Worm (Caenorhabditis elegans) whole organism, midembryonic: ENCODE results near the gene gst-21.

Experiments
- flt-1 ChIP-seq: fragments of 200-800 bp; sonication (Bioruptor generic); IDR thresholded peaks from 2 replicates; pipeline ENCODE4 v1.3.6; 2022; ENCODE audit warnings: missing genetic modification characterization, missing compliant biosample characterization
- klf-2 ChIP-seq: fragments of 200-800 bp; sonication (Bioruptor generic); conservative IDR thresholded peaks from 2 replicates; pipeline ENCODE4 v1.3.6; 2022; ENCODE audit warnings: missing genetic modification reagents, missing genetic modification characterization, missing compliant biosample characterization
- ref-1 ChIP-seq: fragments of 200-800 bp; sonication (Bioruptor generic); conservative IDR thresholded peaks from 2 replicates; pipeline ENCODE4 v1.3.6; 2022; ENCODE audit warnings: missing genetic modification reagents, missing genetic modification characterization, missing compliant biosample characterization

DNA sequence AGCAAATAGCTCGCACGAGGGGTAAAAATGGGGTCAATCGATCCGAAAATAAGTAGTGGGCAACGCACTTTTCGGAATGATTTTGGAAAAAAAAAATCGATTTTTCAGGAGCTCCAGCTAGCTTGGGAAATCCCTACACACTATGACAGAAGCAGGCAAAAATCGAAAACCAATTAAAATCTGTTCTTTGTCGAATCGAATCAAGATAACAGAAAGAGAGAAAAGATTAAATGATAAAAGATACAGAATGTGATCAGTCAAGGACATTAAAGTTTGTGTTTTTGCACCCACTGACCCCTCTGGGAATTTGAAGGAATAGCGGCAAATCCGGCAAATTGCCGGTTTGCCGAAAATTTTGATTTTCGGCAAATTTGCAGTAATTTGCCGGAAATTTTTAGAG is 35.6 kb upstream of the gst-21 start:
- TF ChIP-seq ref-1 (GFP tag; lab: Robert Waterston, UW) (no peak), flt-1 (no peak), klf-2 (GFP tag; lab: Robert Waterston, UW) (no peak)
